Worm (Caenorhabditis elegans): ENCODE results near the gene F46C5.4.

DNA sequence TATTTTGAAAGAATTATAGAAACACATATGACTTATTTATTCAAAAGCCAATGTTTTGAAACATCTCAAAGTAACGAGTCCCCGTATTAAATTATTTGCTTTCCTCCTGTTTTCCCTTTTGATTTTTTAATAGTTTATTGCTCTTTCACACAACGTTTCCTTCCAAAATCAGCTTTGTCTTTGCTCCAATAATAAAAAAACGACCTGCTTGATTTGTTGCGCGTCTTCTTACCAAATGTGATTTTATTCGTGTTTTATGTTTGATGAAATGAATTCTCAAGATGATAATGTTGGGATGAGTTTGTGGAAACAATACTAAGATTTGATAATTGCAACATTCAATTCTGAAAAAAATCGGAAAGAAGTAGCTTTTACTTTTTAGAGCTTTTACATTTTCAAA lies 23.5 kb upstream of the F46C5.4 start:
- TF ChIP-seq fkh-10 (GFP tag; optimal IDR thresholded peaks at IDR 0.05), result no peak
- no peak for TF ChIP-seq dve-1 (tag; optimal IDR thresholded peaks at IDR 0.05)
- TF ChIP-seq ama-1 (optimal IDR thresholded peaks at IDR 0.05), result no peak
- TF ChIP-seq lin-11 (tag; optimal IDR thresholded peaks at IDR 0.05), result no peak
- no peak for TF ChIP-seq ceh-45 (GFP tag; IDR thresholded peaks at IDR 0.05)
- no peak for TF ChIP-seq T23F11.4 (GFP tag; optimal IDR thresholded peaks at IDR 0.05)

Data from whole organism, late embryonic.